Worm (Caenorhabditis elegans) whole organism, mixed stage, embryonic: ENCODE results near the gene mca-1.

Source experiments
- blmp-1 ChIP-seq: fragments of 150-350 bp; optimal IDR thresholded peaks from 2 replicates; lab custom pipeline; 2014; ENCODE audit warnings: missing biosample characterization, missing genetic modification characterization
- ceh-39 ChIP-seq: fragments of 150-350 bp; optimal IDR thresholded peaks from 2 replicates; lab custom pipeline; 2014; ENCODE audit warnings: missing biosample characterization, missing genetic modification characterization
- ceh-43 ChIP-seq: fragments of 200-800 bp; sonication (Bioruptor generic); optimal IDR thresholded peaks from 2 replicates; lab custom pipeline; 2018; ENCODE audit warnings: mild to moderate bottlenecking, missing genetic modification characterization, moderate library complexity, missing compliant biosample characterization
- ces-1 ChIP-seq: fragments of 150-350 bp; optimal IDR thresholded peaks from 2 replicates; lab custom pipeline; 2014; ENCODE audit warnings: missing biosample characterization, missing genetic modification reagents, missing genetic modification characterization
- cnd-1 ChIP-seq: fragments of 200-800 bp; sonication (Bioruptor generic); optimal IDR thresholded peaks from 2 replicates; lab custom pipeline; 2018; ENCODE audit warnings: mild to moderate bottlenecking, missing genetic modification characterization, missing compliant biosample characterization
- drap-1 ChIP-seq: fragments of 200-800 bp; sonication (Bioruptor generic); optimal IDR thresholded peaks from 3 replicates; lab custom pipeline; 2018; ENCODE audit warnings: mild to moderate bottlenecking, missing genetic modification characterization, missing compliant biosample characterization
- elt-3 ChIP-seq: fragments of 150-350 bp; optimal IDR thresholded peaks from 2 replicates; lab custom pipeline; 2014; ENCODE audit warnings: missing biosample characterization, missing genetic modification characterization
- flh-1 ChIP-seq: fragments of 200-800 bp; sonication (Bioruptor generic); optimal IDR thresholded peaks from 2 replicates; lab custom pipeline; 2018; ENCODE audit warnings: mild to moderate bottlenecking, missing genetic modification characterization, moderate library complexity, missing compliant biosample characterization
- ham-2 ChIP-seq: fragments of 200-800 bp; sonication (Bioruptor generic); optimal IDR thresholded peaks from 2 replicates; lab custom pipeline; 2018; ENCODE audit warnings: mild to moderate bottlenecking, missing genetic modification characterization, missing compliant biosample characterization
- hlh-1 ChIP-seq: fragments of 150-350 bp; optimal IDR thresholded peaks from 2 replicates; lab custom pipeline; 2014; ENCODE audit warnings: missing biosample characterization, missing genetic modification reagents, missing genetic modification characterization
- lin-13 ChIP-seq: fragments of 150-350 bp; optimal IDR thresholded peaks from 2 replicates; lab custom pipeline; 2014; ENCODE audit warnings: missing biosample characterization, missing genetic modification characterization
- lin-32 ChIP-seq: fragments of 200-800 bp; sonication (Bioruptor generic); optimal IDR thresholded peaks from 2 replicates; lab custom pipeline; 2018; ENCODE audit warnings: mild to moderate bottlenecking, missing genetic modification characterization, missing compliant biosample characterization
- lsy-2 ChIP-seq: fragments of 150-350 bp; optimal IDR thresholded peaks from 2 replicates; lab custom pipeline; 2014; ENCODE audit warnings: missing biosample characterization, missing genetic modification characterization
- mab-5 ChIP-seq: fragments of 150-350 bp; optimal IDR thresholded peaks from 2 replicates; lab custom pipeline; 2014; ENCODE audit warnings: missing biosample characterization, missing genetic modification characterization
- mep-1 ChIP-seq: fragments of 150-350 bp; optimal IDR thresholded peaks from 2 replicates; lab custom pipeline; 2017; ENCODE audit warnings: missing biosample characterization, missing genetic modification reagents, missing genetic modification characterization, inconsistent platforms
- mls-2 ChIP-seq: sonication (generic microtip); optimal IDR thresholded peaks from 2 replicates; lab custom pipeline; 2016; ENCODE audit warnings: mild to moderate bottlenecking, missing genetic modification characterization, moderate library complexity, missing compliant biosample characterization
- nhr-12 ChIP-seq: fragments of 150-350 bp; optimal IDR thresholded peaks from 2 replicates; lab custom pipeline; 2014; ENCODE audit warnings: missing biosample characterization, missing genetic modification characterization
- nhr-2 ChIP-seq: fragments of 150-350 bp; optimal IDR thresholded peaks from 2 replicates; lab custom pipeline; 2014; ENCODE audit warnings: missing biosample characterization, missing genetic modification characterization
- nhr-237 ChIP-seq: fragments of 150-350 bp; optimal IDR thresholded peaks from 2 replicates; lab custom pipeline; 2014; ENCODE audit warnings: missing biosample characterization, missing genetic modification characterization
- nhr-28 ChIP-seq: fragments of 150-350 bp; optimal IDR thresholded peaks from 2 replicates; lab custom pipeline; 2014; ENCODE audit warnings: missing biosample characterization, missing genetic modification characterization
- nhr-76 ChIP-seq: sonication (generic microtip); optimal IDR thresholded peaks from 2 replicates; lab custom pipeline; 2017; ENCODE audit warnings: missing biosample characterization, missing genetic modification characterization
- pha-4 ChIP-seq: fragments of 150-350 bp; optimal IDR thresholded peaks from 2 replicates; lab custom pipeline; 2018; ENCODE audit warnings: missing biosample characterization, missing genetic modification reagents, missing genetic modification characterization
- sem-2 ChIP-seq: fragments of 200-800 bp; sonication (Bioruptor generic); optimal IDR thresholded peaks from 2 replicates; lab custom pipeline; 2018; ENCODE audit warnings: mild to moderate bottlenecking, missing genetic modification characterization, missing compliant biosample characterization
- snpc-4 ChIP-seq: fragments of 150-350 bp; optimal IDR thresholded peaks from 2 replicates; lab custom pipeline; 2014; ENCODE audit warnings: missing biosample characterization, missing genetic modification characterization
- sptf-1 ChIP-seq: sonication (generic microtip); optimal IDR thresholded peaks from 2 replicates; lab custom pipeline; 2017; ENCODE audit warnings: mild to moderate bottlenecking, missing genetic modification characterization, moderate library complexity, missing compliant biosample characterization
- tbx-8 ChIP-seq: fragments of 200-800 bp; sonication (Bioruptor generic); optimal IDR thresholded peaks from 2 replicates; lab custom pipeline; 2018; ENCODE audit warnings: mild to moderate bottlenecking, missing genetic modification characterization, moderate library complexity, missing compliant biosample characterization
- unc-120 ChIP-seq: sonication (generic microtip); optimal IDR thresholded peaks from 2 replicates; lab custom pipeline; 2017; ENCODE audit warnings: missing genetic modification characterization, missing compliant biosample characterization; ENCODE audit not compliant: poor library complexity, severe bottlenecking
- unc-62 ChIP-seq: fragments of 150-350 bp; optimal IDR thresholded peaks from 2 replicates; lab custom pipeline; 2014; ENCODE audit warnings: missing biosample characterization, missing genetic modification reagents, missing genetic modification characterization
- zip-8 ChIP-seq: fragments of 150-350 bp; optimal IDR thresholded peaks from 2 replicates; lab custom pipeline; 2014; ENCODE audit warnings: missing biosample characterization, missing genetic modification characterization
- ztf-11 ChIP-seq: fragments of 150-350 bp; optimal IDR thresholded peaks from 2 replicates; lab custom pipeline; 2014; ENCODE audit warnings: missing biosample characterization, missing genetic modification characterization

The mca-1 gene

ce11 chrIV:9677226-9677992 is 42.7 kb upstream of the mca-1 start:
- peak; percentile 86 for TF ChIP-seq blmp-1 (tag; lab: Kevin White, UChicago)
- no peak for TF ChIP-seq unc-120
- TF ChIP-seq nhr-76 (tag; lab: Kevin White, UChicago), result no peak
- TF ChIP-seq ces-1 (GFP tag; lab: Kevin White, UChicago), result peak; percentile 78
- TF ChIP-seq zip-8 (tag; lab: Kevin White, UChicago), result no peak
- peak; percentile 18 for TF ChIP-seq unc-62 (GFP tag; lab: Kevin White, UChicago)
- TF ChIP-seq flh-1 (GFP tag; lab: Kevin White, UChicago), result no peak
- TF ChIP-seq mep-1 (tag; lab: Kevin White, UChicago), result peak; percentile 15
- TF ChIP-seq, all 35 proteins: peak for 4

DNA sequence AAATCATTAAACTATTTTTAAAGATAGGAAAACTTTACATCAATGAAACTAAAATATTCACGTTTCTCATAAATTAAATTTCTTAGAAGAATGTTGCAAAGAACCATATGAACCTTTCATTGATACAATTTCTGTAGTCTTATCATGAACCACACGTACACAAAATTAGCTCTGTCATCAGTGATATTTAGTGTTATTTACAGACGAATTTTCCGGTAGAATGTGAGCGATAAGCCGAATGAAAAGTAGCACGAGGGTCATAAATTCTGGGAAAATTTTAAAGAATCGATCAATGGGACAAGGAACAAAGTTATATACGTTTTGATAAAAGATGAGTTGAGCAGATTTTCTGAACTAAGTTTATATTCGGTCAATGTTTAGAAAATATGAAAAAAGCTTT is 41.8 kb upstream of the mca-1 start:
- TF ChIP-seq unc-120 (no peak), mep-1 (tag; lab: Kevin White, UChicago) (no peak), sem-2 (no peak), pha-4 (tag; lab: Kevin White, UChicago) (no peak), ztf-11 (tag; lab: Kevin White, UChicago) (no peak), nhr-28 (no peak), unc-62 (GFP tag; lab: Kevin White, UChicago) (no peak), cnd-1 (no peak), tbx-8 (no peak), mls-2 (tag; lab: Kevin White, UChicago) (no peak), drap-1 (GFP tag; lab: Kevin White, UChicago) (no peak)

ce11 chrIV:9675572-9675971 is 40.8 kb upstream of the mca-1 start, which contains the start of gene nhr-34:
Gene nhr-34, minus strand, starts transcription at chrIV:9675672.
- TF ChIP-seq unc-120, result no peak
- TF ChIP-seq ces-1 (GFP tag; lab: Kevin White, UChicago), result peak; percentile 27
- TF ChIP-seq, all 35 proteins: peak for 1

ce11 chrIV:9673683-9674336 is 39.1 kb upstream of the mca-1 start:
- TF ChIP-seq snpc-4 (tag; lab: Kevin White, UChicago) (no peak), ham-2 (GFP tag; lab: Kevin White, UChicago) (no peak), ces-1 (GFP tag; lab: Kevin White, UChicago) (no peak), sptf-1 (tag; lab: Kevin White, UChicago) (no peak), tbx-8 (no peak), lin-13 (tag; lab: Kevin White, UChicago) (no peak), nhr-2 (tag; lab: Kevin White, UChicago) (no peak), nhr-28 (no peak), ceh-39 (no peak), blmp-1 (tag; lab: Kevin White, UChicago) (no peak), mls-2 (tag; lab: Kevin White, UChicago) (no peak), unc-62 (GFP tag; lab: Kevin White, UChicago) (no peak)

- TF ChIP-seq mep-1 (tag; lab: Kevin White, UChicago) (no peak), cnd-1 (no peak), lin-32 (GFP tag; lab: Kevin White, UChicago) (no peak), unc-62 (GFP tag; lab: Kevin White, UChicago) (no peak), sem-2 (no peak), flh-1 (GFP tag; lab: Kevin White, UChicago) (no peak), hlh-1 (no peak), zip-8 (tag; lab: Kevin White, UChicago) (no peak), ceh-43 (GFP tag; lab: Kevin White, UChicago) (no peak), lsy-2 (no peak), ceh-39 (no peak), mab-5 (tag; lab: Kevin White, UChicago) (no peak), elt-3 (tag; lab: Kevin White, UChicago) (no peak)
Observed at ce11 chrIV:9673206-9673605, 38.5 kb upstream of the mca-1 start.

DNA sequence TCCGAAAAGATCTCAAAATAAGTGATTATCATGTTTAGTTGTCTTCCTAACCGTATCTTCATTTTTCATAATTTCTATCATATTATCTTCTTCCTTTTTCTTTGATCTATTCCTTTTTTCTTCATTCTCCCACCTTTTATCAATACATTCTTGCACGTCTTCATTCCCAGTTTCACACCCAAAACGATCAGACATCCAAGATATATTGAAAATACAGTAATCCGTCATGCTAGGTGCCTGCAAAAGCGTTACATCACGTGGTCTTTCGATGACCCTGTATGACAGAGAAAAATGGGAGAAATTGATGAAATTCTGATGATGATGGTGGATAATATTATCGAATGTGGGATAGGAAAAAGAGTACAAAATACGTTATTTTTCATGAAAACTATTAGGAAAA is 37.7 kb upstream of the mca-1 start:
- no peak for TF ChIP-seq nhr-12 (tag; lab: Kevin White, UChicago)
- no peak for TF ChIP-seq ham-2 (GFP tag; lab: Kevin White, UChicago)
- no peak for TF ChIP-seq nhr-237 (tag; lab: Kevin White, UChicago)
- no peak for TF ChIP-seq lin-13 (tag; lab: Kevin White, UChicago)
- TF ChIP-seq hlh-1, result no peak
